Fruit fly (Drosophila melanogaster): ENCODE results near the gene psd.

Gene psd

dm6 chr2L:5944305-5945282 lies 20.2 kb downstream of the psd start (continued):
- TF ChIP-seq lola (GFP tag; optimal IDR thresholded peaks at IDR 0.05) = peak in 1 of 3 experiments; percentile 3
- peak; percentile 21; the same call in 1 of the 2 replicates for TF ChIP-seq bbx (GFP tag; IDR thresholded peaks at IDR 0.05; ENCODE audit: partially characterized antibody)
- TF ChIP-seq Hey (tag; optimal IDR thresholded peaks at IDR 0.05) = peak; percentile 43
- no peak for TF ChIP-seq CG2712 (tag; optimal IDR thresholded peaks at IDR 0.05)
- TF ChIP-seq mirr (GFP tag; optimal IDR thresholded peaks at IDR 0.05) = peak; percentile 78
- no peak for TF ChIP-seq gsb-n (tag; optimal IDR thresholded peaks at IDR 0.05)
- no peak for TF ChIP-seq sens-2 (GFP tag; IDR thresholded peaks at IDR 0.05)
- TF ChIP-seq dimm (GFP tag; IDR thresholded peaks at IDR 0.05) = no peak
- TF ChIP-seq Oli (tag; optimal IDR thresholded peaks at IDR 0.05) = no peak
- TF ChIP-seq grau (tag; optimal IDR thresholded peaks at IDR 0.05) = no peak
- no peak for TF ChIP-seq CG30020 (tag; optimal IDR thresholded peaks at IDR 0.05)
- TF ChIP-seq CG12071 (GFP tag; optimal IDR thresholded peaks at IDR 0.05) = no peak
- peak; percentile 48 for TF ChIP-seq B-H2 (GFP tag; optimal IDR thresholded peaks at IDR 0.05)
- 0 out of 3 replicates have a peak, but pooled peaks have one; percentile 10 for TF ChIP-seq sr (GFP tag; IDR thresholded peaks at IDR 0.05)
- TF ChIP-seq Scr (GFP tag; IDR thresholded peaks at IDR 0.05; ENCODE audit: partially characterized antibody) = no peak
- TF ChIP-seq ERR (GFP tag; optimal IDR thresholded peaks at IDR 0.05) = peak; percentile 70
- no peak for TF ChIP-seq al (GFP tag; IDR thresholded peaks at IDR 0.05)
- TF ChIP-seq aop (GFP tag; IDR thresholded peaks at IDR 0.05) = no peak
- no peak for TF ChIP-seq CG3163 (GFP tag; optimal IDR thresholded peaks at IDR 0.05)
- TF ChIP-seq en (GFP tag; optimal IDR thresholded peaks at IDR 0.05) = no peak
- TF ChIP-seq sob (GFP tag; IDR thresholded peaks at IDR 0.05) = peak; percentile 21; the same call in 1 of the 2 replicates
- TF ChIP-seq CG15479 (GFP tag; optimal IDR thresholded peaks at IDR 0.05) = peak; percentile 14
- TF ChIP-seq ATbp (GFP tag; optimal IDR thresholded peaks at IDR 0.05) = no peak
- TF ChIP-seq lab (GFP tag; optimal IDR thresholded peaks at IDR 0.05) = no peak
- TF ChIP-seq wor (GFP tag; IDR thresholded peaks at IDR 0.05) = no peak
- 0 out of 2 replicates have a peak, but pooled peaks have one; percentile 5 for TF ChIP-seq CG14014 (GFP tag; IDR thresholded peaks at IDR 0.05)
- TF ChIP-seq mam (GFP tag; optimal IDR thresholded peaks at IDR 0.05) = no peak
- TF ChIP-seq D (optimal IDR thresholded peaks at IDR 0.05) = no peak
- TF ChIP-seq D (GFP tag; optimal IDR thresholded peaks at IDR 0.05) = no peak
- TF ChIP-seq rib (GFP tag; IDR thresholded peaks at IDR 0.05) = peak; percentile 35; the same call in 1 of the 2 replicates
- TF ChIP-seq grn (GFP tag; optimal IDR thresholded peaks at IDR 0.05) = peak; percentile 97
- no peak for TF ChIP-seq lilli (GFP tag; optimal IDR thresholded peaks at IDR 0.05)
- TF ChIP-seq CG1792 (GFP tag; optimal IDR thresholded peaks at IDR 0.05) = peak; percentile 9
- TF ChIP-seq CG31365 (tag; optimal IDR thresholded peaks at IDR 0.05) = no peak
- TF ChIP-seq CG33213 (GFP tag; optimal IDR thresholded peaks at IDR 0.05) = no peak
- TF ChIP-seq NC2α (GFP tag; optimal IDR thresholded peaks at IDR 0.05) = peak; percentile 50
- TF ChIP-seq Sin3A (optimal IDR thresholded peaks at IDR 0.05) = no peak
- no peak for TF ChIP-seq Bdp1 (GFP tag; optimal IDR thresholded peaks at IDR 0.05)
- TF ChIP-seq CG18619 (GFP tag; optimal IDR thresholded peaks at IDR 0.05) = no peak
- TF ChIP-seq HLH4C (GFP tag; IDR thresholded peaks at IDR 0.05; ENCODE audit: partially characterized antibody) = no peak
- no peak for TF ChIP-seq schlank (tag; optimal IDR thresholded peaks at IDR 0.05)
- TF ChIP-seq z (GFP tag; IDR thresholded peaks at IDR 0.05) = no peak
- TF ChIP-seq Ptx1 (GFP tag; IDR thresholded peaks at IDR 0.05) = 0 out of 2 replicates have a peak, but pooled peaks have one; percentile 15
- TF ChIP-seq CG17568 (GFP tag; optimal IDR thresholded peaks at IDR 0.05) = no peak
- peak in 1 of 2 experiments; percentile 98 for TF ChIP-seq Pdp1 (GFP tag; optimal IDR thresholded peaks at IDR 0.05)
- no peak for TF ChIP-seq Adf1 (GFP tag; IDR thresholded peaks at IDR 0.05)
- peak; percentile 47 for TF ChIP-seq CG1832 (GFP tag; optimal IDR thresholded peaks at IDR 0.05)
- peak; percentile 31; the same call in 1 of the 3 replicates for TF ChIP-seq Opbp (GFP tag; IDR thresholded peaks at IDR 0.05; ENCODE audit: partially characterized antibody)
- TF ChIP-seq Atf3 (GFP tag; optimal IDR thresholded peaks at IDR 0.05) = no peak

All from whole organism, embryonic.